Fruit fly (Drosophila melanogaster) S2 (cell line): Measurements from ENCODE around the gene Spn28Db.

Experiments used
- CG8478 ChIP-seq: fragments of >200 bp; optimal IDR thresholded peaks from 2 replicates; lab custom pipeline; 2018
- CTCF ChIP-seq, 2 experiments: fragments of >200 bp; optimal IDR thresholded peaks; 2 replicates each; lab custom pipeline; 2018

DNA sequence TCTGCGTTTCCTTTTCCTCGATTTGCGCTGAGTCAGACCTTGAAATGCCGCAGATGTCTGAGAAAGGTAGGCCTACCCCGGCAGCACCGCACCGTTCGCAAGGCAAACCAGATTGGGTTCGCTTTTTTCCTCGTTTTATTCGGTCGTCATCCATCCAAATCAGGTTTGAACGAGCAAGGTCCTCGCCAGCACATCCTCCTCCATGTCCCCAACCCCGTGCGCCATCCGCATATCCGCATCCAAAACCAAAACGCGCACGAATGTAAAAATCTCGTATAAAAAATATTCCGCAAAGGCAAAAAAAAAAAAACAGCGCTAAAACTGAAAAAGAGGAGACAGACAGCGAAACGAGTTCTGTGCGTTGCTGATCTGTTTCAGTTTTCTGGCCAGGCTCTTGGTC is 19.4 kb upstream of the Spn28Db start:
- TF ChIP-seq CG8478 (lab: Kevin White, UChicago) (no peak), CTCF (optimal IDR thresholded peaks at IDR 0.05; lab: Kevin White, UChicago) (no peak)
